Fruit fly (Drosophila melanogaster) whole organism, pupa: ENCODE data around the gene flip.

Source experiments
- CG15710 ChIP-seq: fragments of 200-800 bp; sonication (Bioruptor generic); optimal IDR thresholded peaks from 2 replicates; lab custom pipeline; 2018; ENCODE audit warnings: missing biosample characterization, mild to moderate bottlenecking, missing genetic modification characterization, moderate library complexity
- CG8301 ChIP-seq: fragments of 200-800 bp; sonication (Bioruptor generic); optimal IDR thresholded peaks from 2 replicates; lab custom pipeline; 2018; ENCODE audit warnings: missing biosample characterization, mild to moderate bottlenecking, missing genetic modification characterization
- D1 ChIP-seq: fragments of 200-800 bp; sonication (Bioruptor generic); optimal IDR thresholded peaks from 2 replicates; lab custom pipeline; 2018; ENCODE audit warnings: missing biosample characterization, mild to moderate bottlenecking, missing genetic modification characterization, moderate library complexity
- Ets98B ChIP-seq: fragments of 200-800 bp; sonication (Bioruptor generic); IDR thresholded peaks from 2 replicates; pipeline ENCODE4 v1.3.6; 2022; ENCODE audit warnings: missing biosample characterization, missing genetic modification characterization
- Snoo ChIP-seq: fragments of 200-800 bp; sonication (Bioruptor generic); optimal IDR thresholded peaks from 3 replicates; lab custom pipeline; 2017; ENCODE audit warnings: missing biosample characterization, mild to moderate bottlenecking, missing genetic modification characterization, inconsistent platforms

DNA sequence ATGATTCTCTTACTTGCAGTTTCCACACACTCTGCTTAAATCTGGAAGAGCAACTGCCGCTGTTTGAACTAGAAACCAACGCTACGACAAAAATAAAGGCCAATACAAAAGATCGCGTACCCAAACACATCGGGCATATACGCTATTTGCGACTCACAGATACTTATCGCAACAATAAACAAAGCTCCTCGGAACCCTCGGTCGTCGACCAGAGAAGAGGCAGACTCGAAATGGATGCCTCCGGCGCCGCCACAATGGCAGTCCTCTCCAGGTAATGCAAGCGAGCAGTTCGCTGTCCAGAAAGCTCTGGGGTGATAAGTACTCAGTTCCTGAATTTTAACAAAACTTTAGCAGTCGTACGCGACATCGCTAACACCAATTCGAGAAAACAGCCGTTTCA is 41.2 kb downstream of the flip start:
- peak; percentile 48 for TF ChIP-seq Ets98B (GFP tag; lab: Robert Waterston, UW)
- TF ChIP-seq Snoo (tag; lab: Kevin White, UChicago), result no peak
- TF ChIP-seq CG15710, result no peak
- TF ChIP-seq CG8301 (tag; lab: Kevin White, UChicago), result no peak
- TF ChIP-seq D1 (tag; lab: Kevin White, UChicago), result no peak
